Worm (Caenorhabditis elegans): ENCODE data around the gene F52H2.5.

F52H2.5 gene

ce11 chrX:2508449-2508848 lies 51.4 kb downstream of the F52H2.5 start, which contains the start of gene K02E10.7:
TSS of gene K02E10.7 (minus strand) at chrX:2508549.
- TF ChIP-seq C34F6.9 (tag; optimal IDR thresholded peaks at IDR 0.05): no peak
- TF ChIP-seq sma-3 (GFP tag; optimal IDR thresholded peaks at IDR 0.05): no peak
- no peak for TF ChIP-seq ZK546.5 (tag; optimal IDR thresholded peaks at IDR 0.05)

Measured in whole organism, L2 larva.